Worm (Caenorhabditis elegans): ENCODE measurements around the gene tag-267.

Gene tag-267

ce11 chrIII:640198-640803 lies at the start of gene tag-267, which contains the start of gene tag-266:
Gene tag-267, plus strand, starts transcription at chrIII:640790.
Gene tag-266, minus strand, starts transcription at chrIII:640226.
- TF ChIP-seq ceh-83 (GFP tag; optimal IDR thresholded peaks at IDR 0.05) (peak; percentile 5), nhr-28 (tag; optimal IDR thresholded peaks at IDR 0.05) (no peak), drap-1 (GFP tag; optimal IDR thresholded peaks at IDR 0.05) (peak; percentile 61), sptf-1 (tag; optimal IDR thresholded peaks at IDR 0.05) (peak; percentile 89), cnd-1 (tag; optimal IDR thresholded peaks at IDR 0.05) (peak; percentile 65), sem-2 (GFP tag; optimal IDR thresholded peaks at IDR 0.05) (peak; percentile 28), bed-3 (GFP tag; optimal IDR thresholded peaks at IDR 0.05) (peak; percentile 64), flh-1 (GFP tag; optimal IDR thresholded peaks at IDR 0.05) (no peak), lsy-2 (tag; optimal IDR thresholded peaks at IDR 0.05) (peak; percentile 70), ces-1 (GFP tag; optimal IDR thresholded peaks at IDR 0.05) (peak; percentile 63), nhr-12 (tag; optimal IDR thresholded peaks at IDR 0.05) (no peak), M03D4.4 (tag; optimal IDR thresholded peaks at IDR 0.05) (peak; percentile 64), mab-5 (tag; optimal IDR thresholded peaks at IDR 0.05) (no peak), mep-1 (tag; optimal IDR thresholded peaks at IDR 0.05) (peak; percentile 63), mls-2 (tag; optimal IDR thresholded peaks at IDR 0.05) (peak; percentile 35), nhr-237 (tag; optimal IDR thresholded peaks at IDR 0.05) (peak; percentile 79), tbx-8 (GFP tag; optimal IDR thresholded peaks at IDR 0.05) (peak; percentile 65), lin-13 (tag; optimal IDR thresholded peaks at IDR 0.05) (peak; percentile 41), ceh-39 (tag; optimal IDR thresholded peaks at IDR 0.05) (peak; percentile 4), unc-120 (tag; optimal IDR thresholded peaks at IDR 0.05; ENCODE audit: poor library complexity, severe bottlenecking) (peak; percentile 15)

ce11 chrIII:595449-595848 lies 45.1 kb upstream of the tag-267 start:
- TF ChIP-seq mab-5 (tag; optimal IDR thresholded peaks at IDR 0.05) (no peak), ces-1 (GFP tag; optimal IDR thresholded peaks at IDR 0.05) (no peak)

- TF ChIP-seq ceh-39 (tag; optimal IDR thresholded peaks at IDR 0.05), result no peak
- peak; percentile 91 for TF ChIP-seq ces-1 (GFP tag; optimal IDR thresholded peaks at IDR 0.05)
- no peak for TF ChIP-seq lin-32 (GFP tag; optimal IDR thresholded peaks at IDR 0.05)
- peak; percentile 97 for TF ChIP-seq ham-2 (GFP tag; optimal IDR thresholded peaks at IDR 0.05)
- no peak for TF ChIP-seq lin-13 (tag; optimal IDR thresholded peaks at IDR 0.05)
- peak; percentile 64 for TF ChIP-seq mls-2 (tag; optimal IDR thresholded peaks at IDR 0.05)
- no peak for TF ChIP-seq lsy-2 (tag; optimal IDR thresholded peaks at IDR 0.05)
- TF ChIP-seq unc-39 (tag; optimal IDR thresholded peaks at IDR 0.05), result no peak
- peak; percentile 9 for TF ChIP-seq hlh-1 (tag; optimal IDR thresholded peaks at IDR 0.05)
- peak; percentile 43 for TF ChIP-seq sptf-1 (tag; optimal IDR thresholded peaks at IDR 0.05)
- TF ChIP-seq ceh-83 (GFP tag; optimal IDR thresholded peaks at IDR 0.05), result no peak
- TF ChIP-seq unc-120 (tag; optimal IDR thresholded peaks at IDR 0.05; ENCODE audit: poor library complexity, severe bottlenecking), result no peak
- TF ChIP-seq nhr-237 (tag; optimal IDR thresholded peaks at IDR 0.05), result peak; percentile 20
- no peak for TF ChIP-seq mab-5 (tag; optimal IDR thresholded peaks at IDR 0.05)
- TF ChIP-seq mep-1 (tag; optimal IDR thresholded peaks at IDR 0.05), result peak; percentile 60
- TF ChIP-seq pha-4 (tag; optimal IDR thresholded peaks at IDR 0.05), result peak; percentile 39
- TF ChIP-seq ztf-11 (tag; optimal IDR thresholded peaks at IDR 0.05), result peak; percentile 43
- TF ChIP-seq zip-8 (tag; optimal IDR thresholded peaks at IDR 0.05), result no peak
These were observed 42.4 kb upstream of the tag-267 start for ce11 chrIII:598168-598567.

ce11 chrIII:598687-599086 lies 41.9 kb upstream of the tag-267 start, which contains the start of gene Y55B1AR.2:
Gene Y55B1AR.2, minus strand, starts transcription at chrIII:598787.
- TF ChIP-seq snpc-4 (tag; optimal IDR thresholded peaks at IDR 0.05), result no peak
- TF ChIP-seq sem-2 (GFP tag; optimal IDR thresholded peaks at IDR 0.05), result no peak
- TF ChIP-seq ceh-39 (tag; optimal IDR thresholded peaks at IDR 0.05), result no peak
- no peak for TF ChIP-seq ces-1 (GFP tag; optimal IDR thresholded peaks at IDR 0.05)
- no peak for TF ChIP-seq cnd-1 (tag; optimal IDR thresholded peaks at IDR 0.05)
- no peak for TF ChIP-seq pha-4 (tag; optimal IDR thresholded peaks at IDR 0.05)
- TF ChIP-seq hlh-1 (tag; optimal IDR thresholded peaks at IDR 0.05), result no peak
- TF ChIP-seq lin-32 (GFP tag; optimal IDR thresholded peaks at IDR 0.05), result no peak
- TF ChIP-seq elt-3 (tag; optimal IDR thresholded peaks at IDR 0.05), result no peak
- no peak for TF ChIP-seq mep-1 (tag; optimal IDR thresholded peaks at IDR 0.05)
- no peak for TF ChIP-seq sptf-1 (tag; optimal IDR thresholded peaks at IDR 0.05)

ce11 chrIII:599279-599678 lies 41.3 kb upstream of the tag-267 start:
- TF ChIP-seq flh-1 (GFP tag; optimal IDR thresholded peaks at IDR 0.05) (no peak), snpc-4 (tag; optimal IDR thresholded peaks at IDR 0.05) (no peak), elt-3 (tag; optimal IDR thresholded peaks at IDR 0.05) (no peak), lsy-2 (tag; optimal IDR thresholded peaks at IDR 0.05) (no peak), ham-2 (GFP tag; optimal IDR thresholded peaks at IDR 0.05) (no peak), mab-5 (tag; optimal IDR thresholded peaks at IDR 0.05) (no peak), ces-1 (GFP tag; optimal IDR thresholded peaks at IDR 0.05) (no peak), nhr-76 (tag; optimal IDR thresholded peaks at IDR 0.05) (no peak), ceh-83 (GFP tag; optimal IDR thresholded peaks at IDR 0.05) (no peak), ceh-43 (GFP tag; optimal IDR thresholded peaks at IDR 0.05) (no peak), M03D4.4 (tag; optimal IDR thresholded peaks at IDR 0.05) (no peak), drap-1 (GFP tag; optimal IDR thresholded peaks at IDR 0.05) (no peak), bed-3 (GFP tag; optimal IDR thresholded peaks at IDR 0.05) (no peak), lin-32 (GFP tag; optimal IDR thresholded peaks at IDR 0.05) (no peak), nhr-12 (tag; optimal IDR thresholded peaks at IDR 0.05) (no peak), zip-8 (tag; optimal IDR thresholded peaks at IDR 0.05) (no peak)

Measured in whole organism, mixed stage, embryonic.